Fruit fly (Drosophila melanogaster): ENCODE results near the gene CG1146.

Gene CG1146

dm6 chr3L:2479250-2479649, 9.4 kb upstream of the CG1146 start (continued):
- TF ChIP-seq CG30403 (GFP tag; optimal IDR thresholded peaks at IDR 0.05), result peak; percentile 54
- TF ChIP-seq pho (GFP tag; optimal IDR thresholded peaks at IDR 0.05), result peak; percentile 12
- peak; percentile 79 for TF ChIP-seq CG2712 (tag; optimal IDR thresholded peaks at IDR 0.05)
- TF ChIP-seq CG1602 (GFP tag; optimal IDR thresholded peaks at IDR 0.05), result peak; percentile 15
- TF ChIP-seq CG17359 (tag; optimal IDR thresholded peaks at IDR 0.05), result peak; percentile 49
- no peak for TF ChIP-seq Tbp (GFP tag; optimal IDR thresholded peaks at IDR 0.05)
- no peak for TF ChIP-seq crol (GFP tag; IDR thresholded peaks at IDR 0.05)
- TF ChIP-seq CG17361 (GFP tag; IDR thresholded peaks at IDR 0.05), result peak; percentile 64; the same call in 2 of the 3 replicates
- peak; percentile 6 for TF ChIP-seq CG3838 (GFP tag; optimal IDR thresholded peaks at IDR 0.05)
- TF ChIP-seq Abd-B (GFP tag; optimal IDR thresholded peaks at IDR 0.05), result peak; percentile 12
- TF ChIP-seq CG15601 (tag; optimal IDR thresholded peaks at IDR 0.05), result peak; percentile 33
- TF ChIP-seq CG10209 (GFP tag; optimal IDR thresholded peaks at IDR 0.05), result peak; percentile 39
- no peak for TF ChIP-seq usp (GFP tag; optimal IDR thresholded peaks at IDR 0.05)
- peak; percentile 31 for TF ChIP-seq CG2202 (tag; optimal IDR thresholded peaks at IDR 0.05)
- TF ChIP-seq D19A (tag; optimal IDR thresholded peaks at IDR 0.05), result peak; percentile 62
- 0 out of 2 replicates have a peak, but pooled peaks have one; percentile 17 for TF ChIP-seq Rx (GFP tag; IDR thresholded peaks at IDR 0.05)
- TF ChIP-seq chinmo (GFP tag; IDR thresholded peaks at IDR 0.05; ENCODE audit: partially characterized antibody), result no peak
- TF ChIP-seq CG1647 (GFP tag; optimal IDR thresholded peaks at IDR 0.05), result no peak
- TF ChIP-seq fd96Cb (tag; optimal IDR thresholded peaks at IDR 0.05), result peak; percentile 70
- TF ChIP-seq odd (GFP tag; optimal IDR thresholded peaks at IDR 0.05), result peak; percentile 28
- TF ChIP-seq az2 (GFP tag; optimal IDR thresholded peaks at IDR 0.05), result peak; percentile 31
- TF ChIP-seq Nf-YA (GFP tag; IDR thresholded peaks at IDR 0.05), result no peak; the same call in 1 of the 2 replicates
- TF ChIP-seq row (GFP tag; IDR thresholded peaks at IDR 0.05), result peak; percentile 64; the same call in 2 of the 3 replicates
- no peak for TF ChIP-seq sim (GFP tag; IDR thresholded peaks at IDR 0.05)
- no peak for TF ChIP-seq cg (GFP tag; optimal IDR thresholded peaks at IDR 0.05)
- peak; percentile 13 for TF ChIP-seq CG7786 (GFP tag; optimal IDR thresholded peaks at IDR 0.05)
- TF ChIP-seq phol (tag; optimal IDR thresholded peaks at IDR 0.05), result peak; percentile 76
- peak; percentile 56 for TF ChIP-seq CG6689 (GFP tag; IDR thresholded peaks at IDR 0.05)
- TF ChIP-seq Spps (tag; optimal IDR thresholded peaks at IDR 0.05), result peak; percentile 45
- no peak for TF ChIP-seq abd-A (tag; optimal IDR thresholded peaks at IDR 0.05)
- TF ChIP-seq E2f1 (GFP tag; IDR thresholded peaks at IDR 0.05), result 0 out of 2 replicates have a peak, but pooled peaks have one; percentile 16
- peak; percentile 79 for TF ChIP-seq CG31441 (GFP tag; IDR thresholded peaks at IDR 0.05)
- peak; percentile 60 for TF ChIP-seq Fer1 (GFP tag; optimal IDR thresholded peaks at IDR 0.05)
- TF ChIP-seq cas (GFP tag; IDR thresholded peaks at IDR 0.05), result no peak
- peak; percentile 53 for TF ChIP-seq zf30C (GFP tag; optimal IDR thresholded peaks at IDR 0.05)
- TF ChIP-seq CG11456 (GFP tag; IDR thresholded peaks at IDR 0.05), result no peak
- TF ChIP-seq sqz (GFP tag; optimal IDR thresholded peaks at IDR 0.05), result peak; percentile 19
- peak; percentile 13; the same call in 1 of the 2 replicates for TF ChIP-seq slbo (GFP tag; IDR thresholded peaks at IDR 0.05)
- TF ChIP-seq CG16813 (GFP tag; IDR thresholded peaks at IDR 0.05; ENCODE audit: partially characterized antibody), result no peak
- TF ChIP-seq Asciz (GFP tag; optimal IDR thresholded peaks at IDR 0.05), result peak; percentile 28
- TF ChIP-seq Hr3 (GFP tag; optimal IDR thresholded peaks at IDR 0.05), result peak; percentile 14
- TF ChIP-seq CG11085 (GFP tag; IDR thresholded peaks at IDR 0.05), result no peak
- TF ChIP-seq CG13894 (tag; optimal IDR thresholded peaks at IDR 0.05), result no peak
- peak; percentile 44 for TF ChIP-seq org-1 (GFP tag; optimal IDR thresholded peaks at IDR 0.05)
- peak; percentile 59 for TF ChIP-seq vvl (GFP tag; IDR thresholded peaks at IDR 0.05)
- TF ChIP-seq CG6272 (GFP tag; IDR thresholded peaks at IDR 0.05), result no peak
- TF ChIP-seq Xbp1 (GFP tag; optimal IDR thresholded peaks at IDR 0.05), result peak; percentile 27
- 0 out of 2 replicates have a peak, but pooled peaks have one; percentile 10 for TF ChIP-seq ranshi (GFP tag; IDR thresholded peaks at IDR 0.05)
- TF ChIP-seq Sry-β (GFP tag; optimal IDR thresholded peaks at IDR 0.05), result no peak
- peak; percentile 51 for TF ChIP-seq CG8290 (GFP tag; optimal IDR thresholded peaks at IDR 0.05)
- TF ChIP-seq CG8290 (tag; optimal IDR thresholded peaks at IDR 0.05), result no peak
